Worm (Caenorhabditis elegans) whole organism, late embryonic: Measurements from ENCODE around the gene ifas-2.

Experiments
- C38D4.7 ChIP-seq: fragments of 200-800 bp; sonication (Bioruptor generic); optimal IDR thresholded peaks from 2 replicates; lab custom pipeline; 2018; ENCODE audit warnings: mild to moderate bottlenecking, missing genetic modification characterization, moderate library complexity, missing compliant biosample characterization
- F13H6.1 ChIP-seq: sonication (generic microtip); optimal IDR thresholded peaks from 2 replicates; lab custom pipeline; 2016; ENCODE audit warnings: missing genetic modification characterization, missing compliant biosample characterization
- K09A11.1 ChIP-seq: sonication (generic microtip); optimal IDR thresholded peaks from 2 replicates; lab custom pipeline; 2017; ENCODE audit warnings: antibody characterized with exemption, mild to moderate bottlenecking, missing genetic modification characterization, missing compliant biosample characterization; ENCODE audit not compliant: insufficient read depth
- ahr-1 ChIP-seq: sonication (generic microtip); optimal IDR thresholded peaks from 2 replicates; lab custom pipeline; 2016; ENCODE audit warnings: missing genetic modification characterization, missing compliant biosample characterization
- ama-1 ChIP-seq: fragments of 150-350 bp; optimal IDR thresholded peaks from 2 replicates; lab custom pipeline; 2014
- ceh-18 ChIP-seq: sonication (generic microtip); optimal IDR thresholded peaks from 2 replicates; lab custom pipeline; 2016; ENCODE audit warnings: missing genetic modification characterization, missing compliant biosample characterization
- ceh-22 ChIP-seq: sonication (generic microtip); optimal IDR thresholded peaks from 2 replicates; lab custom pipeline; 2017; ENCODE audit warnings: missing biosample characterization, missing genetic modification characterization
- ceh-30 ChIP-seq: fragments of 150-350 bp; optimal IDR thresholded peaks from 2 replicates; lab custom pipeline; 2014; ENCODE audit warnings: missing biosample characterization, missing genetic modification characterization
- ceh-31 ChIP-seq: sonication (generic microtip); optimal IDR thresholded peaks from 2 replicates; lab custom pipeline; 2016; ENCODE audit warnings: missing genetic modification characterization, missing compliant biosample characterization
- ceh-48 ChIP-seq: sonication (generic microtip); optimal IDR thresholded peaks from 2 replicates; lab custom pipeline; 2016; ENCODE audit warnings: missing genetic modification characterization, inconsistent platforms, missing compliant biosample characterization
- ceh-6 ChIP-seq: fragments of 200-800 bp; sonication (Bioruptor generic); optimal IDR thresholded peaks from 2 replicates; lab custom pipeline; 2018; ENCODE audit warnings: mild to moderate bottlenecking, missing genetic modification characterization, missing compliant biosample characterization
- elt-2 ChIP-seq: sonication (generic microtip); optimal IDR thresholded peaks from 2 replicates; lab custom pipeline; 2016; ENCODE audit warnings: missing genetic modification reagents, missing genetic modification characterization, missing compliant biosample characterization
- elt-4 ChIP-seq: sonication (generic microtip); optimal IDR thresholded peaks from 2 replicates; lab custom pipeline; 2016; ENCODE audit warnings: missing genetic modification characterization, missing compliant biosample characterization
- ets-4 ChIP-seq: sonication (generic microtip); optimal IDR thresholded peaks from 2 replicates; lab custom pipeline; 2016; ENCODE audit warnings: missing genetic modification characterization, missing compliant biosample characterization
- fkh-10 ChIP-seq: fragments of 150-350 bp; optimal IDR thresholded peaks from 2 replicates; lab custom pipeline; 2014; ENCODE audit warnings: missing biosample characterization, missing genetic modification reagents, missing genetic modification characterization
- hlh-13 ChIP-seq: fragments of 200-800 bp; sonication (Bioruptor generic); optimal IDR thresholded peaks from 2 replicates; lab custom pipeline; 2018; ENCODE audit warnings: mild to moderate bottlenecking, missing genetic modification characterization, missing compliant biosample characterization
- hlh-6 ChIP-seq: sonication (generic microtip); optimal IDR thresholded peaks from 2 replicates; lab custom pipeline; 2016; ENCODE audit warnings: missing genotype, missing genetic modification characterization, missing compliant biosample characterization
- lim-6 ChIP-seq: sonication (generic microtip); optimal IDR thresholded peaks from 2 replicates; lab custom pipeline; 2016; ENCODE audit warnings: missing genetic modification characterization, missing compliant biosample characterization
- madf-2 ChIP-seq: sonication (generic microtip); optimal IDR thresholded peaks from 2 replicates; lab custom pipeline; 2017; ENCODE audit warnings: missing genetic modification characterization, missing compliant biosample characterization
- mec-3 ChIP-seq: sonication (generic microtip); optimal IDR thresholded peaks from 2 replicates; lab custom pipeline; 2016; ENCODE audit warnings: borderline replicate concordance, missing genetic modification characterization, missing compliant biosample characterization
- nfya-1 ChIP-seq: sonication (generic microtip); optimal IDR thresholded peaks from 2 replicates; lab custom pipeline; 2017; ENCODE audit warnings: missing genetic modification characterization, mild to moderate bottlenecking, missing compliant biosample characterization, antibody characterized with exemption, moderate library complexity
- nhr-11 ChIP-seq: fragments of 150-350 bp; optimal IDR thresholded peaks from 2 replicates; lab custom pipeline; 2014; ENCODE audit warnings: missing biosample characterization, missing genetic modification characterization
- nhr-232 ChIP-seq: sonication (generic microtip); optimal IDR thresholded peaks from 2 replicates; lab custom pipeline; 2016; ENCODE audit warnings: missing genetic modification characterization, missing compliant biosample characterization
- npax-4 ChIP-seq: sonication (generic microtip); optimal IDR thresholded peaks from 2 replicates; lab custom pipeline; 2016; ENCODE audit warnings: missing genetic modification characterization, missing compliant biosample characterization
- odd-2 ChIP-seq: sonication (generic microtip); optimal IDR thresholded peaks from 2 replicates; lab custom pipeline; 2017; ENCODE audit warnings: antibody characterized with exemption, mild to moderate bottlenecking, missing genetic modification characterization, missing compliant biosample characterization
- pha-2 ChIP-seq: sonication (generic microtip); optimal IDR thresholded peaks from 2 replicates; lab custom pipeline; 2017; ENCODE audit warnings: mild to moderate bottlenecking, missing genetic modification characterization, missing compliant biosample characterization
- ref-2 ChIP-seq: sonication (generic microtip); optimal IDR thresholded peaks from 2 replicates; lab custom pipeline; 2016; ENCODE audit warnings: missing genetic modification characterization, missing compliant biosample characterization
- syd-9 ChIP-seq: sonication (generic microtip); optimal IDR thresholded peaks from 2 replicates; lab custom pipeline; 2016; ENCODE audit warnings: mild to moderate bottlenecking, missing genetic modification characterization, moderate library complexity, missing compliant biosample characterization
- tbx-7 ChIP-seq: sonication (generic microtip); optimal IDR thresholded peaks from 2 replicates; lab custom pipeline; 2016; ENCODE audit warnings: missing genotype, missing genetic modification characterization, missing compliant biosample characterization
- ttx-3 ChIP-seq: sonication (generic microtip); optimal IDR thresholded peaks from 2 replicates; lab custom pipeline; 2016; ENCODE audit warnings: missing genetic modification reagents, missing genetic modification characterization, missing compliant biosample characterization
- unc-42 ChIP-seq: sonication (generic microtip); optimal IDR thresholded peaks from 2 replicates; lab custom pipeline; 2016; ENCODE audit warnings: missing genotype, missing genetic modification characterization, missing compliant biosample characterization
- unc-86 ChIP-seq: sonication (generic microtip); optimal IDR thresholded peaks from 2 replicates; lab custom pipeline; 2016; ENCODE audit warnings: missing genetic modification characterization, missing compliant biosample characterization
- zip-5 ChIP-seq: sonication (generic microtip); optimal IDR thresholded peaks from 2 replicates; lab custom pipeline; 2016; ENCODE audit warnings: missing genetic modification characterization, missing compliant biosample characterization
- ztf-16 ChIP-seq: sonication (generic microtip); optimal IDR thresholded peaks from 2 replicates; lab custom pipeline; 2017; ENCODE audit warnings: missing genetic modification characterization, missing compliant biosample characterization

The ifas-2 gene

DNA sequence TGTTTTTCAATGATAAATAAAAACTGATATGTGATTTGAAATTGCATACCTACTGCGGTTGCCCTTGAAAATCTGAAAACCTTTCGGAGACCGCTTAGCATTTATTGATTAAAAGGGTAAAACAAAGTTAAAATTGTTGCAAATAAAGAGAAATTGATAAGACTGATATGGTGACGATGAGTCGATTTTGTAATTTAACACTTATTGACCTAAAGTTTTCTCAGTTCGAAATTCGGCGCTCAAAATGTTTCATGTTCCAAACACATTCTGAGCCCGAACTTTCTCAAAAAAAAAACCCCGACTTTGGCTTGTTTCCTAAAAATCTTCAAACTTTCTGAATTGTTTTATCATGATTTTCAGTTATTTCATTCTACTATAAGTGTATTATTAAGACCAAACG is 47.7 kb downstream of the ifas-2 start, which contains the start of gene clec-40:
clec-40 (minus strand) TSS at position 101 of the 400 bp plus-strand sequence.
- TF ChIP-seq ttx-3: no peak
- TF ChIP-seq elt-2 (tag; lab: Kevin White, UChicago): no peak
- TF ChIP-seq ceh-30 (tag; lab: Kevin White, UChicago): no peak
- TF ChIP-seq unc-86 (tag; lab: Kevin White, UChicago): no peak
- TF ChIP-seq ceh-18 (tag; lab: Kevin White, UChicago): no peak
- TF ChIP-seq nfya-1 (tag; lab: Kevin White, UChicago): no peak
- no peak for TF ChIP-seq ceh-48 (tag; lab: Kevin White, UChicago)
- TF ChIP-seq F13H6.1 (tag; lab: Kevin White, UChicago): no peak
- no peak for TF ChIP-seq pha-2 (tag; lab: Kevin White, UChicago)
- no peak for TF ChIP-seq ceh-22 (tag; lab: Kevin White, UChicago)
- TF ChIP-seq ceh-6: no peak
- TF ChIP-seq syd-9: no peak
- no peak for TF ChIP-seq ama-1
- no peak for TF ChIP-seq mec-3 (tag; lab: Kevin White, UChicago)
- no peak for TF ChIP-seq tbx-7
- no peak for TF ChIP-seq fkh-10
- TF ChIP-seq K09A11.1: no peak
- no peak for TF ChIP-seq ceh-31 (tag; lab: Kevin White, UChicago)
- TF ChIP-seq, all 69 proteins: peak for 0

DNA sequence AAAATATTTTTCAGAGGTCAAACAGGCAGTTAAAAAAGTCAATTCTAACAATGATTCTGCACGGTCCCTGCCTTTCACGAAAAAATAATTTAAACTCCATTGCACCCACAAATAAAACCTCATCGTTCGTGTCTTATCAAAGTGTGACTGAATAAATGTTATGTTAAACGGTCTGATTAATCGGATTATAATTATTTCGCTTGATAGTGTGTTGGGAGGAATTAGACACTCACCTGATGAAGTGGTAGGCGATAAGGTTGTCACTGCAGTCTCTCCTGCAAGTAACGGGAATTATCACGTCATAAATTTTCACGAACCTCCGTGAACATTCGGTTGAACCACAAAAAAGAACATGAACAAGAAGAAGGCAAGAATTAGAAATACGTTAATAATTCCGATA is 48.4 kb downstream of the ifas-2 start:
- no peak for TF ChIP-seq ref-2

DNA sequence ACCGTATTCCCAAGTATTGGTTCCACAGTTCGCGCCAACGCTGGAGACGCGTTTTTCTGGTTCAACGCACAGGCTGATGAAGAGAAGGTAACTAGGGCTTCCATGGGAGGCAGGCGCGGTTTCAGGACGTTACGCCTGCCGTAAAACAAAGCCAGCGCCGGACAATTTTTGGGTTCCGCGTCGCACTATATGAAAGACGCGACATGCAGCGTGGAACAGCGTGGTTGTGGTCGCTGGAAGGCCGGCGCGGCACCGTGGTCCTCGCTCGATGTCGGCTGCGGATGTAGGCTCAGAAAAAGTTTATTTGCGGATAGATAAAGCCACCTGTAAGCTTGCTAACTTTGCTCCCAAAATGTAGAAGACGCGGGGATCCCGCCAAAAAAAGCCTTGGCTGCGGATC is 50.3 kb downstream of the ifas-2 start:
- TF ChIP-seq ama-1 (no peak), ets-4 (tag; lab: Kevin White, UChicago) (no peak), madf-2 (tag; lab: Kevin White, UChicago) (no peak), zip-5 (no peak), odd-2 (tag; lab: Kevin White, UChicago) (no peak), elt-4 (tag; lab: Kevin White, UChicago) (no peak), nhr-11 (no peak), unc-42 (tag; lab: Kevin White, UChicago) (no peak), ahr-1 (tag; lab: Kevin White, UChicago) (no peak), ceh-30 (tag; lab: Kevin White, UChicago) (no peak), hlh-6 (tag; lab: Kevin White, UChicago) (no peak), npax-4 (no peak), ztf-16 (tag; lab: Kevin White, UChicago) (no peak), hlh-13 (GFP tag; lab: Kevin White, UChicago) (no peak), nhr-232 (tag; lab: Kevin White, UChicago) (no peak), C38D4.7 (GFP tag; lab: Kevin White, UChicago) (no peak), lim-6 (tag; lab: Kevin White, UChicago) (no peak)
- TF ChIP-seq, all 69 proteins: peak for 0
